Worm (Caenorhabditis elegans): Measurements from ENCODE around the gene cku-70.

cku-70 gene

DNA sequence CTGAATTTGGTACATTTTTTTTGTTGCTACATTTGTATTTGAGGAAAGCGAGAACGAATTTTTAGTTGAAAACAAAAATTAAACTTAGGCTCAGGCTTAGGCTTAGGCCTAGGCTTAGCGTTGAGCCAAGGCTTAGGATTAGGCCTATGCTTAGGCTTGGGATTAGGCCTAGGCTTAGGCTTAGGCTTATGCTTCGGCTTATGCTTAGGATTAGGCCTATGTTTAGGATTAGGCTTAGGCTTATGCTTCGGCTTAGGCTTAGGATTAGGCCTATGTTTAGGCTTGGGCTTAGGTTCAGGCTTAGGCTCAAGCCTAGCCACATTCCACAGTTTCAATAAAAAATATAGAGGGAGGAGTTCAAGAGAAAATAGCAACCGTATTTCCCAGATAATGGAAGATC lies 53.2 kb downstream of the cku-70 start:
- TF ChIP-seq ztf-1 (GFP tag; conservative IDR thresholded peaks at IDR 0.05), result no peak
- TF ChIP-seq mab-5 (tag; optimal IDR thresholded peaks at IDR 0.05), result no peak
- no peak for TF ChIP-seq ztf-11 (tag; optimal IDR thresholded peaks at IDR 0.05)
- no peak for TF ChIP-seq mdl-1 (tag; optimal IDR thresholded peaks at IDR 0.05)
- no peak for TF ChIP-seq ztf-4 (tag; optimal IDR thresholded peaks at IDR 0.05)
- TF ChIP-seq gmeb-1 (tag; optimal IDR thresholded peaks at IDR 0.05), result no peak
- no peak for TF ChIP-seq nhr-6 (tag; optimal IDR thresholded peaks at IDR 0.05)
- TF ChIP-seq sma-9 (GFP tag; optimal IDR thresholded peaks at IDR 0.05), result no peak
- no peak for TF ChIP-seq sma-9 (tag; optimal IDR thresholded peaks at IDR 0.05)
- TF ChIP-seq egl-27 (tag; optimal IDR thresholded peaks at IDR 0.05), result no peak
- no peak for TF ChIP-seq ceh-82 (tag; optimal IDR thresholded peaks at IDR 0.05)

DNA sequence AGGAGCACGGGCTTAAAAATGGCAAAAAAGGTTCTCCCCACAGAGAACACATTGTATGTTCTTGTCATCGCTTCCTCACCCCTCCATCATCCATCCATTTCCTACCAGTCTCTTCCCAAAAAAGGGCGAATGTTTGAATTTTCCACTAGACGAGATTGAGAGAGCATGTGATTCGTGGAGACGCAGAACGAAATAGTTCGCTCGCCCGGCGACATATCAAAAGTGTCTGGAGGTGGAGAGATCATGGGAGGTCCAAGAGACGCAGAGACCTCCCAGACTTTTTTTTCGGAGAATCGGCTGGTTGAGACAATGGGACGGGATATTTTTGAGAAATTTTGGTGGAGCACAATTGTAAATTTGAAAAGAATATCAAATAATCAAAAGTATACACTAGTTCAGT lies 53.7 kb downstream of the cku-70 start:
- no peak for TF ChIP-seq aly-2 (tag; optimal IDR thresholded peaks at IDR 0.05)
- TF ChIP-seq ztf-4 (tag; optimal IDR thresholded peaks at IDR 0.05), result no peak
- TF ChIP-seq Y55F3AM.14 (GFP tag; optimal IDR thresholded peaks at IDR 0.05), result no peak
- TF ChIP-seq nhr-6 (tag; optimal IDR thresholded peaks at IDR 0.05), result no peak
- TF ChIP-seq nhr-10 (tag; optimal IDR thresholded peaks at IDR 0.05), result no peak
- no peak for TF ChIP-seq egl-27 (tag; optimal IDR thresholded peaks at IDR 0.05)
- no peak for TF ChIP-seq mbf-1 (tag; optimal IDR thresholded peaks at IDR 0.05)
- no peak for TF ChIP-seq lsy-2 (tag; optimal IDR thresholded peaks at IDR 0.05)
- TF ChIP-seq ceh-16 (tag; optimal IDR thresholded peaks at IDR 0.05), result no peak
- TF ChIP-seq F13H6.1 (tag; optimal IDR thresholded peaks at IDR 0.05), result no peak
- TF ChIP-seq ama-1 (optimal IDR thresholded peaks at IDR 0.05), result no peak
- TF ChIP-seq mdl-1 (tag; optimal IDR thresholded peaks at IDR 0.05), result no peak
- no peak for TF ChIP-seq lin-11 (tag; optimal IDR thresholded peaks at IDR 0.05)
- no peak for TF ChIP-seq lin-39 (tag; optimal IDR thresholded peaks at IDR 0.05)
- no peak for TF ChIP-seq alr-1 (tag; optimal IDR thresholded peaks at IDR 0.05)
- TF ChIP-seq peb-1 (tag; optimal IDR thresholded peaks at IDR 0.05), result no peak

Data from whole organism, L2 larva.